Fruit fly (Drosophila melanogaster): ENCODE measurements around the gene Ca-beta.

Ca-beta gene

DNA sequence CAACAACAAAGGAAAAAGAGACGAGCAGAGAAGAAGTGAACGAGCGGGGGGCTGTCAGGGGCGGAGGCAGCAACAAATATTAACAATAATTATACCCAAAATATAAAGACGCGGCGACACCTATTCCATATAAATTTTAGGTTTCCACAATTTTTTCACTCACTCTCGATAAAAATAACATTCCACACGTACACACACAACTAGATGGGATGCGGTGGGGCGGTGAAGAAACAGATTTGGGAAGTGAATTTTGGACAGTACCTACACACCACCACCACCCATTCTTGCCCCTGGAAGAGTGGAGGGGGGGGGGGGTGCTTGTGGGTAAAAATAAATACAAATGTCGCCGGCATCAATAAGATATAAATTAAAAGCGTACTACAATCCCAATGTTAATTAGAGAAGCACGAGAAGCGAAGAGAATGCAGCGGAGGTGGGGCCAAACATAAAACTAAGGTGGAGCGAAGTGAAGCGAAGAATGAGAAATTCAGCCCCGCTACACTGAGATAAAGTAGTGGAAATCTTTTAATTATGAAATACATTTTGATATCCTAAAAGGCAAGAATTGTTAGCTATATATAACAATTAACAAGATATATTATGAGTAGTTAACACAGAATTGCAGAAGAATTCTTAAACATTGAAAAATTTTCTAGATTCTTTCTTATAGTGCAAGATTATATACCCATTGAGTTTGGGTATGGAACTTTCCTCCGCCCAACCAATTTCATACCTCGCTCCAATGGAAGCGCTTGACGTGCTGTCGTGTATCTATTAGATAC, 5.4 kb upstream of the Ca-beta start (continued):
- TF ChIP-seq lilli (GFP tag; optimal IDR thresholded peaks at IDR 0.05) (peak; percentile 8), CG14860 (GFP tag; IDR thresholded peaks at IDR 0.05; ENCODE audit: partially characterized antibody) (no peak), bab2 (GFP tag; optimal IDR thresholded peaks at IDR 0.05) (peak; percentile 38), pho (GFP tag; optimal IDR thresholded peaks at IDR 0.05) (no peak), CG16813 (GFP tag; IDR thresholded peaks at IDR 0.05; ENCODE audit: partially characterized antibody) (no peak), CG9817 (tag; optimal IDR thresholded peaks at IDR 0.05) (peak; percentile 34), D19A (tag; optimal IDR thresholded peaks at IDR 0.05) (peak; percentile 61), CG3065 (GFP tag; optimal IDR thresholded peaks at IDR 0.05) (peak; percentile 9), odd (GFP tag; optimal IDR thresholded peaks at IDR 0.05) (peak; percentile 14), abd-A (tag; optimal IDR thresholded peaks at IDR 0.05) (no peak), ci (GFP tag; IDR thresholded peaks at IDR 0.05) (peak; percentile 74; the same call in 2 of the 3 replicates), H2.0 (GFP tag; IDR thresholded peaks at IDR 0.05) (peak; percentile 50; the same call in 1 of the 2 replicates), Dip3 (GFP tag; optimal IDR thresholded peaks at IDR 0.05) (no peak), CG17802 (tag; optimal IDR thresholded peaks at IDR 0.05) (no peak), so (GFP tag; IDR thresholded peaks at IDR 0.05) (no peak), B-H1 (GFP tag; IDR thresholded peaks at IDR 0.05) (no peak; the same call in 2 of the 3 replicates), Taf1 (GFP tag; IDR thresholded peaks at IDR 0.05) (0 out of 2 replicates have a peak, but pooled peaks have one; percentile 7), Nf-YB (GFP tag; optimal IDR thresholded peaks at IDR 0.05) (peak; percentile 62), CG3407 (GFP tag; optimal IDR thresholded peaks at IDR 0.05) (peak; percentile 79), bcd (GFP tag; optimal IDR thresholded peaks at IDR 0.05) (peak; percentile 38), Nf-YA (GFP tag; IDR thresholded peaks at IDR 0.05) (no peak), gcm2 (GFP tag; optimal IDR thresholded peaks at IDR 0.05) (peak; percentile 20), ewg (GFP tag; optimal IDR thresholded peaks at IDR 0.05) (peak; percentile 62)

DNA sequence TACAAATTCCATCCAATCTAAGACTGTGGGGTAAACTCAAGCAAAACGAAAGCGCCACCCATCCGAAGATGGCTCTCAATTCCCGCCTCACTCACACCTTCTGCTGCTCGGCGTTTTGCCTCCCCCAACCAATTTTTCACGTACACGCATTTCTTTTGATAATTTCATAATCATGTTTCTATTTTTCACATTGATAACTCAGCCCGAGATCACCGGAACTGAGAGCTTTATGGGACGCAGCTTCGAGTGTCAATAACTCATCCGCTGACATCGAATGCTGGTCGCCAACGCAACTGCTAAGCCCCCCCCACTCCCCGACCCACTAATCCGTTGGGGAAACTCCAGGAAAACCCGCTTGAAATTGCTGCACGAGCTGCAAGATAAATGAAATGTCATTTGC, 4.1 kb upstream of the Ca-beta start:
- TF ChIP-seq oc (tag; optimal IDR thresholded peaks at IDR 0.05) (peak; percentile 52), sr (GFP tag; IDR thresholded peaks at IDR 0.05) (0 out of 3 replicates have a peak, but pooled peaks have one; percentile 33), CG2199 (GFP tag; IDR thresholded peaks at IDR 0.05) (0 out of 3 replicates have a peak, but pooled peaks have one; percentile 36), gcm (GFP tag; optimal IDR thresholded peaks at IDR 0.05) (peak; percentile 36), ara (GFP tag; IDR thresholded peaks at IDR 0.05) (0 out of 2 replicates have a peak, but pooled peaks have one; percentile 20), CG9932 (GFP tag; IDR thresholded peaks at IDR 0.05) (0 out of 2 replicates have a peak, but pooled peaks have one; percentile 11), Dfd (GFP tag; optimal IDR thresholded peaks at IDR 0.05) (no peak), CG7928 (GFP tag; optimal IDR thresholded peaks at IDR 0.05) (no peak), B-H1 (GFP tag; IDR thresholded peaks at IDR 0.05) (no peak), sens (GFP tag) (peak; percentile 21), z (GFP tag; IDR thresholded peaks at IDR 0.05) (peak; percentile 53; the same call in 1 of the 3 replicates), org-1 (GFP tag; optimal IDR thresholded peaks at IDR 0.05) (no peak), toy (GFP tag; IDR thresholded peaks at IDR 0.05) (no peak), E2f1 (GFP tag; IDR thresholded peaks at IDR 0.05) (no peak), crol (GFP tag; IDR thresholded peaks at IDR 0.05) (0 out of 2 replicates have a peak, but pooled peaks have one; percentile 15), CG1529 (GFP tag; optimal IDR thresholded peaks at IDR 0.05) (peak; percentile 51), CG5180 (GFP tag; optimal IDR thresholded peaks at IDR 0.05) (peak; percentile 42)
